Worm (Caenorhabditis elegans): ENCODE data around the gene snx-14.

snx-14 gene

DNA sequence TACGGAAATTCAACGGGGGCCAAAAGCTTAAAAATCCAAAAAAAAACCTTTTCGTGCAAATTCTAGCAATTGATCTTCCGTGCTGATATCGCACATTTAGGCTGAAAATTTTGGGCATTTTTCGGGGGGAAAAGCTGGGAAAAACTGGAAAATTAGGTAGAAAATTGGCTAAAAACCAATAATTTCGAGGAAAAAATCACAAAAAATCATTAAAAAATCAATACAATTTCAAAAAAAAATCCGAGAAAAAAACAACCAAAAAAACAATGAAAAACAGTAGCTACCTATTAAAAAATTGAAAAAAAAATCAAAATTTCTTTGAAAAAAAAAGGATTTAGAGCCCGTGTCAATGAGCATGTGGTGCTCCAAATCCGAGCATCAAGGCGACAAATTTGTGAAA is 36.9 kb upstream of the snx-14 start, which contains the start of gene Y48E1B.3:
TSS of gene Y48E1B.3 (minus strand) at position 101 of the 400 bp plus-strand sequence.
- TF ChIP-seq lsy-2 (tag; optimal IDR thresholded peaks at IDR 0.05) (no peak), fos-1 (tag; optimal IDR thresholded peaks at IDR 0.05) (no peak), peb-1 (tag; optimal IDR thresholded peaks at IDR 0.05) (no peak), unc-39 (tag; optimal IDR thresholded peaks at IDR 0.05) (no peak), nhr-25 (tag; optimal IDR thresholded peaks at IDR 0.05) (no peak), ceh-82 (tag; optimal IDR thresholded peaks at IDR 0.05) (no peak), mdl-1 (tag; optimal IDR thresholded peaks at IDR 0.05) (no peak), sma-3 (GFP tag; optimal IDR thresholded peaks at IDR 0.05) (no peak), crh-2 (tag; optimal IDR thresholded peaks at IDR 0.05) (no peak), ztf-1 (GFP tag; conservative IDR thresholded peaks at IDR 0.05) (no peak), nhr-129 (tag; optimal IDR thresholded peaks at IDR 0.05) (no peak), unc-55 (GFP tag; optimal IDR thresholded peaks at IDR 0.05) (no peak), F13H6.1 (tag; optimal IDR thresholded peaks at IDR 0.05) (no peak), nhr-6 (tag; optimal IDR thresholded peaks at IDR 0.05) (no peak), ama-1 (optimal IDR thresholded peaks at IDR 0.05) (no peak), ZK546.5 (tag; optimal IDR thresholded peaks at IDR 0.05) (no peak), C34F6.9 (tag; optimal IDR thresholded peaks at IDR 0.05) (no peak)

DNA sequence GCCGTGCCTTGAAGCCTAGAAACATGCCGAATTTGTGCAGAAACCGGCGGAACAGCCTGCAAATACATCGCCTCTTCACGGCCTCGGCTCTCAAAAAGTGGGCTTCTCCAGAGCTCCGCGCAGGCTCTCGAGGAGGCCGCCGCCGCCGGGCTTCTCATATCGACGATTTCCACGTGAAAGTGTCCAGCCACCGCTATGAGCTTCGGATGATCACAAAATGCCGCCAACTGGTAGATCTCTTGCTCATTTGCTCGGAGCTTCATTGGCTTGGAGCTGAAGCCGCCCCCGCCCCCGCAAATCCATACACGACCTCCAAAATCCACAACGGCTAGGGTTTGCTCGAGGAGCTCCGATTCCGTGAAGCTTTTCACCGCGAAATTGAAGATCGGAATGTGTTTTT is 29.5 kb upstream of the snx-14 start:
- no peak for TF ChIP-seq R02D3.7 (tag; optimal IDR thresholded peaks at IDR 0.05)
- TF ChIP-seq mbf-1 (tag; optimal IDR thresholded peaks at IDR 0.05): no peak
- no peak for TF ChIP-seq nhr-129 (tag; optimal IDR thresholded peaks at IDR 0.05)
- no peak for TF ChIP-seq lin-11 (tag; optimal IDR thresholded peaks at IDR 0.05)
- no peak for TF ChIP-seq elt-3 (tag; optimal IDR thresholded peaks at IDR 0.05)
- no peak for TF ChIP-seq unc-39 (tag; optimal IDR thresholded peaks at IDR 0.05)
- no peak for TF ChIP-seq mab-5 (tag; optimal IDR thresholded peaks at IDR 0.05)
- TF ChIP-seq F13H6.1 (tag; optimal IDR thresholded peaks at IDR 0.05): no peak
- no peak for TF ChIP-seq mdl-1 (tag; optimal IDR thresholded peaks at IDR 0.05)
- no peak for TF ChIP-seq lsy-2 (tag; optimal IDR thresholded peaks at IDR 0.05)
- no peak for TF ChIP-seq ceh-82 (tag; optimal IDR thresholded peaks at IDR 0.05)
- no peak for TF ChIP-seq ztf-4 (tag; optimal IDR thresholded peaks at IDR 0.05)
- TF ChIP-seq lin-39 (tag; optimal IDR thresholded peaks at IDR 0.05): no peak
- TF ChIP-seq nhr-23 (tag; optimal IDR thresholded peaks at IDR 0.05): no peak
- TF ChIP-seq peb-1 (tag; optimal IDR thresholded peaks at IDR 0.05): no peak
- no peak for TF ChIP-seq snpc-4 (tag; optimal IDR thresholded peaks at IDR 0.05)
- TF ChIP-seq Y55F3AM.14 (GFP tag; optimal IDR thresholded peaks at IDR 0.05): no peak
- TF ChIP-seq zag-1 (tag; optimal IDR thresholded peaks at IDR 0.05): no peak

DNA sequence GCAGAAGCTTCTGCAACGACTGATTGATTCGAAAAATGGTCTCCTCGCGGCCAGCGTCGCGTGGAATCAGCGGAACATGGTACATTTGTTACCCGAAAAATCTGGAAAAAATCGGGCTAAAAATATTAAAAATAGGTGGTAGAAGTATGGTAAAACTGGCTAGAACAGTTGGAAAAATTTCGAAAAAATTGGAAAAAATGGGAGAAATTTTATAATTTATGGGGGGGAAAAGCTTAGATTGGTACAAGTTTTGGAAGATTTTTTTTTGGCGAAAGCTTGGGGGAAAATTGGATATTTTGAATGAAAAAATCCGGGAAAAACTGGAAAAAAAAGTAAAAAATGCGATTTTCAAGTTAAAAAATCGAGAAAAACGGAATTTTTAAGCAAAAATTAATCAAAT is 16.5 kb upstream of the snx-14 start, which contains the start of gene ddl-2:
TSS of gene ddl-2 (minus strand) at position 101 of the 400 bp plus-strand sequence.
- TF ChIP-seq nhr-129 (tag; optimal IDR thresholded peaks at IDR 0.05) (no peak), blmp-1 (tag; optimal IDR thresholded peaks at IDR 0.05; ENCODE audit: insufficient read depth) (no peak), skn-1 (tag; optimal IDR thresholded peaks at IDR 0.05) (no peak), ZK546.5 (tag; optimal IDR thresholded peaks at IDR 0.05) (no peak), ztf-4 (tag; optimal IDR thresholded peaks at IDR 0.05) (no peak), elt-3 (tag; optimal IDR thresholded peaks at IDR 0.05) (no peak), unc-39 (tag; optimal IDR thresholded peaks at IDR 0.05) (no peak), egl-27 (tag; optimal IDR thresholded peaks at IDR 0.05) (no peak), ama-1 (optimal IDR thresholded peaks at IDR 0.05) (no peak), F13H6.1 (tag; optimal IDR thresholded peaks at IDR 0.05) (no peak), Y55F3AM.14 (GFP tag; optimal IDR thresholded peaks at IDR 0.05) (no peak)

DNA sequence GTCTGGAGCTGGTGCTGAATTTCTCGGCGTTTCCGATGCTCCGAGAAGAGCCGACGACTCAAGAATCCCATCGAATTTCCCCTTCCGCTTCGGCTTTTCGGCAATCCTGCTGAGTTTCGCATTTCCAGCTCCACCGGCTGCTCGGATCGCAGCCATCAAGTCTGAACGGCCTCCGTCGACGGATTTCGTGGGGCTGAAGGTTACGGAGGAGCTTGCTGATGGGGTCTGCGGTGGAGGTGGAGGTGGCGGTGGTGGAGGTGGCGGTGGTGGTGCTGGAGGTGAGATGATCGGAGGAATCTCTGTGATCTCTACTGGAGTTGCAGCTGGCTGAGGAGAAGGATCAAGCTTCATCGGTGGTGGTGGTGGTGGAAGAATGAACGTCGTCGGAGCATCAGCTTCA is 12.0 kb upstream of the snx-14 start:
- TF ChIP-seq ceh-82 (tag; optimal IDR thresholded peaks at IDR 0.05) (no peak), nhr-129 (tag; optimal IDR thresholded peaks at IDR 0.05) (no peak), peb-1 (tag; optimal IDR thresholded peaks at IDR 0.05) (no peak), ztf-4 (tag; optimal IDR thresholded peaks at IDR 0.05) (no peak), R02D3.7 (tag; optimal IDR thresholded peaks at IDR 0.05) (no peak), Y55F3AM.14 (GFP tag; optimal IDR thresholded peaks at IDR 0.05) (no peak), mbf-1 (tag; optimal IDR thresholded peaks at IDR 0.05) (no peak), nhr-237 (tag; optimal IDR thresholded peaks at IDR 0.05) (no peak)

DNA sequence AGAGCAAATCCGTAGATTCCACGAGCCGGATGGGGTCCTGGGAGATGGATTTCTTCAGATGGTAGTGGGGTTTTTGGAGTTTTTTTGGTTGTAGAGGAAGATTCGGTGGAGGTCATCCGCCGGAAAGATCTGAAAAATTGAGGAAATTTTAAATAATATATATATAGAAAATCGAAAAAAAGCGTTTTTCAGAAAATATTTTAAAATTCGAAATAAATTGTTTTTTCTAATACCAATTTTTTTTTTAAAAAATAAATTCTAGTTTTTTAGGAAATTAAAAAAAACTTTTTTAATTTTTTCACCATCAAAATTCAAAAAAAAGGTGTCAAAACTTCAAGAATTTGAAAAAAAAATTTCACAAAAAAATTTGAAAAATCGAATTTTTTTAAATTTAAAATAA is 9.9 kb upstream of the snx-14 start, which contains the start of the genes noa-1 and Y48E1B.17:
TSS of gene noa-1 (minus strand) at position 101 of the 400 bp plus-strand sequence.
TSS of gene Y48E1B.17 (minus strand) at position 129 of the 400 bp plus-strand sequence.
- TF ChIP-seq ztf-4 (tag; optimal IDR thresholded peaks at IDR 0.05) (no peak), dmd-4 (tag; optimal IDR thresholded peaks at IDR 0.05) (no peak), nhr-11 (tag; optimal IDR thresholded peaks at IDR 0.05) (no peak), snpc-4 (tag; optimal IDR thresholded peaks at IDR 0.05) (no peak), sma-3 (GFP tag; optimal IDR thresholded peaks at IDR 0.05) (no peak), lin-39 (tag; optimal IDR thresholded peaks at IDR 0.05) (no peak), lin-11 (tag; optimal IDR thresholded peaks at IDR 0.05) (no peak), nhr-129 (tag; optimal IDR thresholded peaks at IDR 0.05) (no peak)
